Worm (Caenorhabditis elegans) whole organism, mixed stage, embryonic: ENCODE measurements around the gene nsy-1.

Experiments used
- ces-1 ChIP-seq: fragments of 150-350 bp; optimal IDR thresholded peaks from 2 replicates; lab custom pipeline; 2014; ENCODE audit warnings: missing biosample characterization, missing genetic modification reagents, missing genetic modification characterization
- elt-1 ChIP-seq: sonication (generic microtip); optimal IDR thresholded peaks from 2 replicates; lab custom pipeline; 2017; ENCODE audit warnings: missing genetic modification characterization, mild to moderate bottlenecking, missing compliant biosample characterization, antibody characterized with exemption, moderate library complexity, borderline replicate concordance; ENCODE audit not compliant: insufficient read depth
- elt-3 ChIP-seq: fragments of 150-350 bp; optimal IDR thresholded peaks from 2 replicates; lab custom pipeline; 2014; ENCODE audit warnings: missing biosample characterization, missing genetic modification characterization
- ham-2 ChIP-seq: fragments of 200-800 bp; sonication (Bioruptor generic); optimal IDR thresholded peaks from 2 replicates; lab custom pipeline; 2018; ENCODE audit warnings: mild to moderate bottlenecking, missing genetic modification characterization, missing compliant biosample characterization
- lin-13 ChIP-seq: fragments of 150-350 bp; optimal IDR thresholded peaks from 2 replicates; lab custom pipeline; 2014; ENCODE audit warnings: missing biosample characterization, missing genetic modification characterization
- lsy-2 ChIP-seq: fragments of 150-350 bp; optimal IDR thresholded peaks from 2 replicates; lab custom pipeline; 2014; ENCODE audit warnings: missing biosample characterization, missing genetic modification characterization
- mep-1 ChIP-seq: fragments of 150-350 bp; optimal IDR thresholded peaks from 2 replicates; lab custom pipeline; 2017; ENCODE audit warnings: missing biosample characterization, missing genetic modification reagents, missing genetic modification characterization, inconsistent platforms
- nhr-76 ChIP-seq: sonication (generic microtip); optimal IDR thresholded peaks from 2 replicates; lab custom pipeline; 2017; ENCODE audit warnings: missing biosample characterization, missing genetic modification characterization
- sem-2 ChIP-seq: fragments of 200-800 bp; sonication (Bioruptor generic); optimal IDR thresholded peaks from 2 replicates; lab custom pipeline; 2018; ENCODE audit warnings: mild to moderate bottlenecking, missing genetic modification characterization, missing compliant biosample characterization
- unc-62 ChIP-seq: fragments of 150-350 bp; optimal IDR thresholded peaks from 2 replicates; lab custom pipeline; 2014; ENCODE audit warnings: missing biosample characterization, missing genetic modification reagents, missing genetic modification characterization

ce11 chrII:4994939-4995338 is 27.6 kb upstream of the nsy-1 start, which contains the start of gene rnh-1.0:
- TF ChIP-seq nhr-76 (tag; lab: Kevin White, UChicago) (no peak), ham-2 (no peak), unc-62 (GFP tag; lab: Kevin White, UChicago) (no peak), mep-1 (no peak), elt-3 (tag; lab: Kevin White, UChicago) (no peak), lsy-2 (tag; lab: Kevin White, UChicago) (no peak), elt-1 (no peak), sem-2 (GFP tag; lab: Kevin White, UChicago) (no peak), ces-1 (GFP tag; lab: Kevin White, UChicago) (no peak), lin-13 (tag; lab: Kevin White, UChicago) (no peak)
